Worm (Caenorhabditis elegans): ENCODE results near the gene lact-1.

lact-1 gene

DNA sequence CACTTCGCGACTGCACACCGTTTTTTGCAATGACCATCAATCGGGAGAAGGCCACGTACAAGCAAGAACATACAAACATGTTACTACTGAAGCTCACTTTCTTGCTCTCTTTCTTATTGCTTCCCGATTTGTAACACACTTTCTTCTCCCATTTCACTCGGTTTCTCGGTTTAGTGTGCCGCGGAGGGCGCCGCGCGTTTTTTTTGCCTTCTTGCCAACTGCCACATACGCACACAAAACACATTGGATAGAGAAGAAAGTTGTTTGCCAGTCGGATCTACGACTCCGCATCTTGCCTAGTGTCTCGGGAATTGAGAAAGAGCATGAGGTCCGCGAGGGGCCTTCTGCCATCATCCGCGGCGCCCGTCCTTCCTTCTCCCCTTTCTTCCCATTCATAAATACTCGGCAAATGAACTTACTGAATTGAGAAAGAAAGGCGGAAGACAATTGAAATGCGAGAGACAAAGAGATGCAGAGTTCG, 25.4 kb downstream of the lact-1 start (continued):
- peak; percentile 60 for TF ChIP-seq set-16 (GFP tag; IDR thresholded peaks at IDR 0.05)
- no peak for TF ChIP-seq dmd-8 (GFP tag; IDR thresholded peaks at IDR 0.05)
- no peak for TF ChIP-seq ceh-44 (GFP tag; IDR thresholded peaks at IDR 0.05)
- peak; percentile 59 for TF ChIP-seq nhr-28 (tag; optimal IDR thresholded peaks at IDR 0.05)
- no peak for TF ChIP-seq gei-8 (GFP tag; optimal IDR thresholded peaks at IDR 0.05)
- TF ChIP-seq Y105C5A.15 (GFP tag; IDR thresholded peaks at IDR 0.05), result no peak
- TF ChIP-seq nhr-76 (tag; optimal IDR thresholded peaks at IDR 0.05), result no peak
- TF ChIP-seq sdz-12 (GFP tag; optimal IDR thresholded peaks at IDR 0.05), result no peak
- TF ChIP-seq ces-1 (GFP tag; optimal IDR thresholded peaks at IDR 0.05), result peak; percentile 34
- TF ChIP-seq hmg-1.1 (GFP tag; IDR thresholded peaks at IDR 0.05), result peak; percentile 79
- peak; percentile 98 for TF ChIP-seq fkh-10 (GFP tag; optimal IDR thresholded peaks at IDR 0.05)
- TF ChIP-seq mep-1 (tag; optimal IDR thresholded peaks at IDR 0.05), result peak; percentile 81
- no peak for TF ChIP-seq daf-12 (tag; optimal IDR thresholded peaks at IDR 0.05)
- TF ChIP-seq ZK337.2 (GFP tag; IDR thresholded peaks at IDR 0.05), result no peak
- TF ChIP-seq F37D6.2 (tag; optimal IDR thresholded peaks at IDR 0.05), result peak; percentile 74
- TF ChIP-seq daf-16 (GFP tag; optimal IDR thresholded peaks at IDR 0.05), result peak in 1 of 2 experiments; percentile 36
- TF ChIP-seq daf-16 (tag; optimal IDR thresholded peaks at IDR 0.05), result peak; percentile 64
- peak; percentile 99 for TF ChIP-seq aha-1 (tag)
- TF ChIP-seq lim-7 (GFP tag; IDR thresholded peaks at IDR 0.05), result no peak
- TF ChIP-seq mes-2 (tag; optimal IDR thresholded peaks at IDR 0.05; ENCODE audit: poor library complexity, severe bottlenecking), result peak; percentile 7
- no peak for TF ChIP-seq Y75B8A.6 (GFP tag; IDR thresholded peaks at IDR 0.05)
- TF ChIP-seq nhr-6 (tag; optimal IDR thresholded peaks at IDR 0.05), result peak; percentile 37

DNA sequence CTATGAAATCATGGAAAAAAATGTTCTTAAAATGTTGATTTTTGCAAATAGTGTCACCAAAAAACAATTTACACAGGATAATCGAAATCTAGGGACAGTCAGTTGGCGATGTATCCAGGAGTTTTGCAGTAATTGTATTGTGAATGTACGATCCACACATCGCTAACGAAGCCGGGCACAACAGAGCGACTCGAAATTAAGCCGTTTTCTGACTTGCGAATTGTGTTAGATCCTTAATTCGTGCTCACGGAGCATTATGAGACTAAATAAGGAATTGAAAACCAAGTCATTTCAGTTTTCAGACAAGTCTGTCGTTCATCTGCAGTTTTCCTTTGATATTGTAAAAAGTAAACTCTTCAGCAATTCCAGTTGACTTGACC, 26.1 kb downstream of the lact-1 start:
- TF ChIP-seq pqm-1 (tag; optimal IDR thresholded peaks at IDR 0.05) (no peak), unc-62 (GFP tag; optimal IDR thresholded peaks at IDR 0.05 in 1 of 2) (peak in 1 of 2 experiments; percentile 92), unc-62 (tag; optimal IDR thresholded peaks at IDR 0.05) (no peak)

DNA sequence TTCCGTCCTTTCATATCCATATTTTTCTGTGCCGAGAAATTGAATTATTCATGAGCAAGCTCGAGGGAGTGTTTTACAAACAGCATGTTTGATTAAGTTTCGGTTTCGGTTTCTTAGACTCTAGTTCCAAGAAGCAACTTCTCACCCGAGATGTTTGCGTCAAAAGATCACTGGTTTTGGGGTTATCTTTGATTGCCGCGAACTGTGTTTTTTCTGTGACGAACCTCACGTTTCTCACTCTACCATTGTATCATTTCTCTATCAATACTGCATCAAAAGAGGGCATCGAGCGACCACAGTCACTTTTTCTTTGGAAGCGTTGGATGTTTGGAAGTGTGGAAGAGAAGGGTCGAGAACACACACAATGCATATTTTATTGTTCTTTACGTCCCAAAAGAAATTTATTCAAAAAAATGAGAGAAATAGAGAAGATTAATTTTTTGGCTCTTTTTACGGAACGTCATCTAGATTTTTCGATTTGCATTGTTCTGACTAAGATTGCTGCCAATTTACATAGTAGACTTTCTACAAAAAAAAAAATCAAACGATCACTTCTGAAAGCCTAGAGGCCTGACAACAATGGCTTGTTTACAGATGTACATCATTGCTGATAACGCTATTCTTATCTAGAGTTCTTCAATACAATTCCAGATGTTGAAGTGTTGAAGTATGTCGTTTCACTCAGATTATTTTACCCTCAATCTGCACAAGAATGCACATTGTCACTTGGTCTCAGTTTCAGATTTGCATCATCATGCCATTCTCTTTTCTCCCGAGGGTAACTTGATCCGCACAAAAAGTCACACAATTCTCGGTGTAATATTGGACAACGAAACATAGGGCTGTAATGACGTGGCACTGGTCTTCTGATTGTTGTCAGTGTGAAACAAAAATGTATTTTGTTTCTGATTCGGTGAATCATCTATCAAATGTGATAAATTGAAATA, 26.8 kb downstream of the lact-1 start:
- TF ChIP-seq nhr-10 (tag; optimal IDR thresholded peaks at IDR 0.05) (peak; percentile 15), unc-62 (GFP tag; optimal IDR thresholded peaks at IDR 0.05 in 1 of 2) (peak in 1 of 2 experiments; percentile 92), unc-62 (tag; optimal IDR thresholded peaks at IDR 0.05) (no peak), Y105C5A.15 (GFP tag; IDR thresholded peaks at IDR 0.05) (no peak), dve-1 (tag; optimal IDR thresholded peaks at IDR 0.05; ENCODE audit: insufficient read depth) (peak; percentile 29), nhr-48 (tag; optimal IDR thresholded peaks at IDR 0.05) (no peak), nhr-76 (tag; optimal IDR thresholded peaks at IDR 0.05) (no peak), nhr-6 (tag; optimal IDR thresholded peaks at IDR 0.05) (peak; percentile 32), ama-1 (optimal IDR thresholded peaks at IDR 0.05) (peak; percentile 35), F26F4.8 (GFP tag; conservative IDR thresholded peaks at IDR 0.05) (no peak), pha-4 (GFP tag; IDR thresholded peaks at IDR 0.05) (no peak), pha-4 (tag; optimal IDR thresholded peaks at IDR 0.05) (peak; percentile 4), lsy-2 (tag; optimal IDR thresholded peaks at IDR 0.05) (peak in 1 of 2 experiments; percentile 8), aha-1 (tag) (peak; percentile 90), daf-19 (GFP tag; conservative IDR thresholded peaks at IDR 0.05) (no peak), pqm-1 (tag; optimal IDR thresholded peaks at IDR 0.05) (peak; percentile 54), hlh-30 (tag; optimal IDR thresholded peaks at IDR 0.05; ENCODE audit: insufficient read depth) (peak; percentile 38), zip-2 (tag; optimal IDR thresholded peaks at IDR 0.05) (no peak), snpc-1.2 (GFP tag; IDR thresholded peaks at IDR 0.05) (no peak), nhr-28 (tag; optimal IDR thresholded peaks at IDR 0.05) (peak; percentile 60), nhr-102 (tag; optimal IDR thresholded peaks at IDR 0.05) (no peak), dmd-6 (GFP tag; IDR thresholded peaks at IDR 0.05) (peak; percentile 68), set-16 (GFP tag; IDR thresholded peaks at IDR 0.05) (no peak), mes-2 (tag; optimal IDR thresholded peaks at IDR 0.05; ENCODE audit: poor library complexity, severe bottlenecking) (peak; percentile 5), T26A8.4 (GFP tag; IDR thresholded peaks at IDR 0.05) (0 out of 2 replicates have a peak, but pooled peaks have one; percentile 8), daf-16 (GFP tag; optimal IDR thresholded peaks at IDR 0.05) (peak in 1 of 2 experiments; percentile 10), daf-16 (tag; optimal IDR thresholded peaks at IDR 0.05) (peak; percentile 93), ceh-20 (GFP tag; IDR thresholded peaks at IDR 0.05) (no peak), hlh-11 (tag; optimal IDR thresholded peaks at IDR 0.05) (peak; percentile 38)
